Worm (Caenorhabditis elegans) whole organism, L2 larva: ENCODE results near the gene C54H2.4.
A peak's percentile ranks its signal among the peaks of the same experiment; 100 is the strongest.

Source experiments
- C34F6.9 ChIP-seq: fragments of 150-350 bp; optimal IDR thresholded peaks from 2 replicates; lab custom pipeline; 2014; ENCODE audit warnings: missing biosample characterization, missing genetic modification characterization
- F13H6.1 ChIP-seq: sonication (generic microtip); optimal IDR thresholded peaks from 2 replicates; lab custom pipeline; 2016; ENCODE audit warnings: missing genetic modification characterization, missing compliant biosample characterization
- R02D3.7 ChIP-seq: fragments of 150-350 bp; optimal IDR thresholded peaks from 2 replicates; lab custom pipeline; 2014; ENCODE audit warnings: missing biosample characterization, missing genetic modification characterization
- Y55F3AM.14 ChIP-seq: fragments of 200-800 bp; sonication (Bioruptor generic); optimal IDR thresholded peaks from 2 replicates; lab custom pipeline; 2018; ENCODE audit warnings: mild to moderate bottlenecking, missing genetic modification characterization, missing compliant biosample characterization
- ZK546.5 ChIP-seq: sonication (generic microtip); optimal IDR thresholded peaks from 2 replicates; lab custom pipeline; 2017; ENCODE audit warnings: missing biosample characterization, missing genetic modification characterization
- alr-1 ChIP-seq: fragments of 150-350 bp; optimal IDR thresholded peaks from 2 replicates; lab custom pipeline; 2014; ENCODE audit warnings: missing biosample characterization, missing genetic modification characterization
- aly-2 ChIP-seq: fragments of 150-350 bp; optimal IDR thresholded peaks from 2 replicates; lab custom pipeline; 2014; ENCODE audit warnings: missing biosample characterization, missing genetic modification characterization
- ceh-16 ChIP-seq: fragments of 150-350 bp; optimal IDR thresholded peaks from 2 replicates; lab custom pipeline; 2014; ENCODE audit warnings: missing biosample characterization, missing genetic modification characterization
- ceh-82 ChIP-seq: fragments of 150-350 bp; optimal IDR thresholded peaks from 2 replicates; lab custom pipeline; 2014; ENCODE audit warnings: missing biosample characterization, missing genetic modification characterization
- crh-2 ChIP-seq: sonication (generic microtip); optimal IDR thresholded peaks from 2 replicates; lab custom pipeline; 2017; ENCODE audit warnings: missing biosample characterization, missing genetic modification characterization
- dmd-4 ChIP-seq: sonication (generic microtip); optimal IDR thresholded peaks from 2 replicates; lab custom pipeline; 2017; ENCODE audit warnings: missing biosample characterization, missing genetic modification characterization
- egl-27 ChIP-seq: sonication (generic microtip); optimal IDR thresholded peaks from 3 replicates; lab custom pipeline; 2017; ENCODE audit warnings: missing biosample characterization, missing genetic modification reagents, missing genetic modification characterization
- elt-1 ChIP-seq: fragments of 150-350 bp; optimal IDR thresholded peaks from 2 replicates; lab custom pipeline; 2014; ENCODE audit warnings: missing biosample characterization, missing genetic modification characterization
- elt-3 ChIP-seq: sonication (generic microtip); optimal IDR thresholded peaks from 2 replicates; lab custom pipeline; 2017; ENCODE audit warnings: missing biosample characterization, missing genetic modification characterization
- fos-1 ChIP-seq: fragments of 150-350 bp; optimal IDR thresholded peaks from 2 replicates; lab custom pipeline; 2014; ENCODE audit warnings: missing biosample characterization, missing genetic modification characterization
- gmeb-1 ChIP-seq: fragments of 150-350 bp; optimal IDR thresholded peaks from 2 replicates; lab custom pipeline; 2014; ENCODE audit warnings: missing biosample characterization, missing genetic modification characterization
- lin-11 ChIP-seq: fragments of 150-350 bp; sonication (generic microtip); optimal IDR thresholded peaks from 2 replicates; lab custom pipeline; 2014; ENCODE audit warnings: missing biosample characterization, missing genetic modification characterization, inconsistent platforms, mixed read lengths
- lin-39 ChIP-seq: fragments of 150-350 bp; optimal IDR thresholded peaks from 2 replicates; lab custom pipeline; 2014; ENCODE audit warnings: missing biosample characterization, missing genetic modification reagents, missing genetic modification characterization
- lsy-2 ChIP-seq, 2 experiments: fragments of 150-350 bp in 1 of 2; sonication (generic microtip) in 1 of 2; optimal IDR thresholded peaks; 2 replicates each; lab custom pipeline; 2014 to 2017; ENCODE audit warnings: missing biosample characterization in 2 of 2, missing genetic modification characterization in 2 of 2
- mab-5 ChIP-seq: fragments of 150-350 bp; optimal IDR thresholded peaks from 2 replicates; lab custom pipeline; 2014; ENCODE audit warnings: missing biosample characterization, missing genetic modification characterization
- mbf-1 ChIP-seq: sonication (generic microtip); optimal IDR thresholded peaks from 2 replicates; lab custom pipeline; 2017; ENCODE audit warnings: missing biosample characterization, missing genetic modification characterization
- mdl-1 ChIP-seq, 2 experiments: fragments of 150-350 bp in 1 of 2; sonication (generic microtip) in 1 of 2; optimal IDR thresholded peaks; 2 replicates each; lab custom pipeline; 2017; ENCODE audit warnings: missing biosample characterization in 2 of 2, missing genetic modification characterization in 2 of 2
- nhr-10 ChIP-seq: sonication (generic microtip); optimal IDR thresholded peaks from 2 replicates; lab custom pipeline; 2017; ENCODE audit warnings: missing biosample characterization, missing genetic modification characterization
- nhr-11 ChIP-seq: fragments of 150-350 bp; optimal IDR thresholded peaks from 2 replicates; lab custom pipeline; 2014; ENCODE audit warnings: missing biosample characterization, missing genetic modification characterization
- nhr-12 ChIP-seq: fragments of 150-350 bp; optimal IDR thresholded peaks from 2 replicates; lab custom pipeline; 2014; ENCODE audit warnings: missing biosample characterization, missing genetic modification characterization
- nhr-129 ChIP-seq: fragments of 150-350 bp; optimal IDR thresholded peaks from 2 replicates; lab custom pipeline; 2014; ENCODE audit warnings: missing biosample characterization, missing genetic modification characterization
- nhr-21 ChIP-seq: fragments of 150-350 bp; optimal IDR thresholded peaks from 2 replicates; lab custom pipeline; 2014; ENCODE audit warnings: missing biosample characterization, missing genetic modification characterization
- nhr-23 ChIP-seq: fragments of 150-350 bp; optimal IDR thresholded peaks from 2 replicates; lab custom pipeline; 2014; ENCODE audit warnings: missing biosample characterization, missing genetic modification reagents, missing genetic modification characterization
- nhr-25 ChIP-seq: fragments of 150-350 bp; sonication (generic microtip); optimal IDR thresholded peaks from 3 replicates; lab custom pipeline; 2014; ENCODE audit warnings: missing biosample characterization, missing genetic modification characterization
- nhr-6 ChIP-seq: fragments of 150-350 bp; optimal IDR thresholded peaks from 2 replicates; lab custom pipeline; 2014; ENCODE audit warnings: missing biosample characterization, missing genetic modification characterization
- nhr-77 ChIP-seq: fragments of 150-350 bp; optimal IDR thresholded peaks from 2 replicates; lab custom pipeline; 2014; ENCODE audit warnings: missing biosample characterization, missing genetic modification characterization
- peb-1 ChIP-seq: fragments of 150-350 bp; optimal IDR thresholded peaks from 2 replicates; lab custom pipeline; 2014; ENCODE audit warnings: missing biosample characterization, missing genetic modification characterization
- sem-4 ChIP-seq: fragments of 150-350 bp; optimal IDR thresholded peaks from 2 replicates; lab custom pipeline; 2014; ENCODE audit warnings: missing biosample characterization, missing genetic modification reagents, missing genetic modification characterization
- skn-1 ChIP-seq: sonication (generic microtip); optimal IDR thresholded peaks from 2 replicates; lab custom pipeline; 2017; ENCODE audit warnings: missing biosample characterization, missing genetic modification characterization
- sma-3 ChIP-seq: sonication (generic microtip); optimal IDR thresholded peaks from 2 replicates; lab custom pipeline; 2016; ENCODE audit warnings: missing genetic modification reagents, missing genetic modification characterization, missing compliant biosample characterization
- sma-9 ChIP-seq, 2 experiments: fragments of 150-350 bp in 1 of 2; sonication (generic microtip) in 1 of 2; optimal IDR thresholded peaks; 2 replicates each; lab custom pipeline; 2014 to 2016; ENCODE audit warnings: missing genetic modification characterization in 2 of 2, mild to moderate bottlenecking in 1 of 2, missing biosample characterization in 1 of 2, missing compliant biosample characterization in 1 of 2, missing genetic modification reagents in 1 of 2, moderate library complexity in 1 of 2
- unc-39 ChIP-seq: fragments of 150-350 bp; optimal IDR thresholded peaks from 2 replicates; lab custom pipeline; 2014; ENCODE audit warnings: missing biosample characterization, missing genetic modification characterization
- unc-55 ChIP-seq: fragments of 150-350 bp; sonication (generic microtip); optimal IDR thresholded peaks from 3 replicates; lab custom pipeline; 2014; ENCODE audit warnings: missing biosample characterization, missing genetic modification reagents, missing genetic modification characterization
- unc-62 ChIP-seq: fragments of 150-350 bp; optimal IDR thresholded peaks from 2 replicates; lab custom pipeline; 2014; ENCODE audit warnings: missing biosample characterization, missing genetic modification reagents, missing genetic modification characterization
- zag-1 ChIP-seq: fragments of 150-350 bp; optimal IDR thresholded peaks from 2 replicates; lab custom pipeline; 2014; ENCODE audit warnings: missing biosample characterization, missing genetic modification characterization
- ztf-11 ChIP-seq: sonication (generic microtip); optimal IDR thresholded peaks from 2 replicates; lab custom pipeline; 2017; ENCODE audit warnings: missing biosample characterization, missing genetic modification characterization
- ztf-4 ChIP-seq: fragments of 150-350 bp; optimal IDR thresholded peaks from 2 replicates; lab custom pipeline; 2014; ENCODE audit warnings: missing biosample characterization, missing genetic modification characterization

The C54H2.4 gene

ce11 chrX:5805872-5806472 lies 35.4 kb upstream of the C54H2.4 start, which contains the start of gene F13D11.3:
Gene F13D11.3 (minus strand): TSS chrX:5805922.
- TF ChIP-seq nhr-77 (tag; lab: Kevin White, UChicago) (no peak), gmeb-1 (tag; lab: Kevin White, UChicago) (no peak), ztf-11 (tag; lab: Kevin White, UChicago) (no peak), mab-5 (tag; lab: Kevin White, UChicago) (peak; percentile 4), F13H6.1 (tag; lab: Kevin White, UChicago) (peak; percentile 52), sma-9 (GFP tag; optimal IDR thresholded peaks at IDR 0.05; lab: Kevin White, UChicago) (no peak), sma-9 (tag; optimal IDR thresholded peaks at IDR 0.05; lab: Kevin White, UChicago) (no peak)
- TF ChIP-seq, all 48 proteins: peak for 2

- no peak for TF ChIP-seq dmd-4 (tag; lab: Kevin White, UChicago)
- no peak for TF ChIP-seq alr-1 (tag; lab: Kevin White, UChicago)
- peak; percentile 32 for TF ChIP-seq ceh-16 (tag; lab: Kevin White, UChicago)
- no peak for TF ChIP-seq nhr-11
- no peak for TF ChIP-seq sma-9 (GFP tag; optimal IDR thresholded peaks at IDR 0.05; lab: Kevin White, UChicago)
- no peak for TF ChIP-seq sma-9 (tag; optimal IDR thresholded peaks at IDR 0.05; lab: Kevin White, UChicago)
- no peak for TF ChIP-seq unc-55 (GFP tag; lab: Kevin White, UChicago)
- no peak for TF ChIP-seq elt-3 (tag; lab: Kevin White, UChicago)
- TF ChIP-seq lin-11 (tag; lab: Kevin White, UChicago), result no peak
- TF ChIP-seq F13H6.1 (tag; lab: Kevin White, UChicago), result peak; percentile 19
- TF ChIP-seq ztf-11 (tag; lab: Kevin White, UChicago), result no peak
- TF ChIP-seq mbf-1 (tag; lab: Kevin White, UChicago), result no peak
- peak; percentile 5 for TF ChIP-seq sem-4 (tag; lab: Kevin White, UChicago)
- no peak for TF ChIP-seq Y55F3AM.14
- peak; percentile 25 for TF ChIP-seq nhr-6 (tag; lab: Kevin White, UChicago)
- TF ChIP-seq nhr-12, result no peak
- peak; percentile 90 for TF ChIP-seq nhr-25 (tag; lab: Kevin White, UChicago)
- TF ChIP-seq ceh-82 (tag; lab: Kevin White, UChicago), result no peak
- no peak for TF ChIP-seq skn-1
- no peak for TF ChIP-seq fos-1
- no peak for TF ChIP-seq nhr-21 (tag; lab: Kevin White, UChicago)
- no peak for TF ChIP-seq mdl-1 (tag; optimal IDR thresholded peaks at IDR 0.05; lab: Kevin White, UChicago)
- peak; percentile 11 for TF ChIP-seq C34F6.9
These were observed 32.9 kb upstream of the C54H2.4 start for ce11 chrX:5803492-5803891.

ce11 chrX:5802582-5802981 lies 32.0 kb upstream of the C54H2.4 start:
- TF ChIP-seq skn-1 (no peak), ZK546.5 (no peak), zag-1 (no peak), nhr-10 (tag; lab: Kevin White, UChicago) (no peak), elt-3 (tag; lab: Kevin White, UChicago) (no peak), crh-2 (tag; lab: Kevin White, UChicago) (no peak), nhr-77 (tag; lab: Kevin White, UChicago) (no peak), nhr-129 (tag; lab: Kevin White, UChicago) (no peak), elt-1 (no peak), unc-39 (no peak), R02D3.7 (tag; lab: Kevin White, UChicago) (no peak)

ce11 chrX:5801156-5801592 lies 30.6 kb upstream of the C54H2.4 start:
- TF ChIP-seq F13H6.1 (tag; lab: Kevin White, UChicago) (peak; percentile 94), mab-5 (tag; lab: Kevin White, UChicago) (peak; percentile 61), nhr-12 (peak; percentile 54), nhr-21 (tag; lab: Kevin White, UChicago) (peak; percentile 91), unc-55 (GFP tag; lab: Kevin White, UChicago) (peak; percentile 82), dmd-4 (tag; lab: Kevin White, UChicago) (no peak), alr-1 (tag; lab: Kevin White, UChicago) (no peak), C34F6.9 (peak; percentile 87), lin-39 (tag; lab: Kevin White, UChicago) (peak; percentile 45), aly-2 (tag; lab: Kevin White, UChicago) (no peak), sem-4 (tag; lab: Kevin White, UChicago) (peak; percentile 88), peb-1 (tag; lab: Kevin White, UChicago) (no peak), ztf-11 (tag; lab: Kevin White, UChicago) (peak; percentile 60), nhr-11 (peak; percentile 49), nhr-23 (tag; lab: Kevin White, UChicago) (no peak), unc-39 (no peak), lsy-2 (tag; optimal IDR thresholded peaks at IDR 0.05; lab: Kevin White, UChicago) (peak; percentile 75 to 87), zag-1 (peak; percentile 86), fos-1 (peak; percentile 66), elt-1 (no peak), sma-9 (GFP tag; optimal IDR thresholded peaks at IDR 0.05; lab: Kevin White, UChicago) (peak; percentile 89), sma-9 (tag; optimal IDR thresholded peaks at IDR 0.05; lab: Kevin White, UChicago) (no peak), mbf-1 (tag; lab: Kevin White, UChicago) (no peak), unc-62 (GFP tag; lab: Kevin White, UChicago) (peak; percentile 6), sma-3 (GFP tag; lab: Kevin White, UChicago) (peak; percentile 81), R02D3.7 (tag; lab: Kevin White, UChicago) (no peak), elt-3 (tag; lab: Kevin White, UChicago) (no peak), egl-27 (tag; lab: Kevin White, UChicago) (peak; percentile 92), ztf-4 (tag; lab: Kevin White, UChicago) (peak; percentile 90), mdl-1 (tag; optimal IDR thresholded peaks at IDR 0.05; lab: Kevin White, UChicago) (peak; percentile 15 to 75), ZK546.5 (no peak), nhr-25 (tag; lab: Kevin White, UChicago) (peak; percentile 87), gmeb-1 (tag; lab: Kevin White, UChicago) (peak; percentile 69), nhr-77 (tag; lab: Kevin White, UChicago) (no peak)
